Worm (Caenorhabditis elegans): Measurements from ENCODE around the gene clec-42.
A peak's percentile ranks its signal among the peaks of the same experiment; 100 is the strongest.

clec-42 gene

ce11 chrV:18171568-18171967 lies 19.6 kb upstream of the clec-42 start, which contains the start of gene C14A6.8:
Gene C14A6.8 (minus strand): TSS chrV:18171668.
- TF ChIP-seq sptf-1 (tag; optimal IDR thresholded peaks at IDR 0.05) (no peak), lin-13 (tag; optimal IDR thresholded peaks at IDR 0.05) (no peak), hlh-1 (tag; optimal IDR thresholded peaks at IDR 0.05) (no peak), pha-4 (tag; optimal IDR thresholded peaks at IDR 0.05) (no peak), nhr-12 (tag; optimal IDR thresholded peaks at IDR 0.05) (no peak), zip-8 (tag; optimal IDR thresholded peaks at IDR 0.05) (no peak), ham-2 (GFP tag; optimal IDR thresholded peaks at IDR 0.05) (no peak), ceh-43 (GFP tag; optimal IDR thresholded peaks at IDR 0.05) (no peak)

ce11 chrV:18178659-18179058 lies 12.6 kb upstream of the clec-42 start, which contains the start of gene C31G12.4:
Gene C31G12.4 (minus strand): TSS chrV:18178759.
- TF ChIP-seq zip-8 (tag; optimal IDR thresholded peaks at IDR 0.05) (no peak), sem-2 (GFP tag; optimal IDR thresholded peaks at IDR 0.05) (no peak), unc-120 (tag; optimal IDR thresholded peaks at IDR 0.05; ENCODE audit: poor library complexity, severe bottlenecking) (no peak), bed-3 (GFP tag; optimal IDR thresholded peaks at IDR 0.05) (no peak), tbx-8 (GFP tag; optimal IDR thresholded peaks at IDR 0.05) (no peak), hlh-1 (tag; optimal IDR thresholded peaks at IDR 0.05) (no peak), drap-1 (GFP tag; optimal IDR thresholded peaks at IDR 0.05) (no peak), M03D4.4 (tag; optimal IDR thresholded peaks at IDR 0.05) (no peak), ceh-83 (GFP tag; optimal IDR thresholded peaks at IDR 0.05) (no peak), nhr-2 (tag; optimal IDR thresholded peaks at IDR 0.05) (no peak), nhr-76 (tag; optimal IDR thresholded peaks at IDR 0.05) (no peak), flh-1 (GFP tag; optimal IDR thresholded peaks at IDR 0.05) (no peak), snpc-4 (tag; optimal IDR thresholded peaks at IDR 0.05) (no peak), mep-1 (tag; optimal IDR thresholded peaks at IDR 0.05) (no peak), lin-13 (tag; optimal IDR thresholded peaks at IDR 0.05) (no peak), cnd-1 (tag; optimal IDR thresholded peaks at IDR 0.05) (no peak), unc-39 (tag; optimal IDR thresholded peaks at IDR 0.05) (no peak), ceh-39 (tag; optimal IDR thresholded peaks at IDR 0.05) (no peak), mab-5 (tag; optimal IDR thresholded peaks at IDR 0.05) (no peak), elt-1 (tag; optimal IDR thresholded peaks at IDR 0.05; ENCODE audit: borderline replicate concordance, insufficient read depth) (no peak)

ce11 chrV:18179663-18180062 lies 11.5 kb upstream of the clec-42 start, which contains the start of gene C31G12.1:
Gene C31G12.1 (plus strand): TSS chrV:18179963.
- TF ChIP-seq lin-13 (tag; optimal IDR thresholded peaks at IDR 0.05) = no peak
- peak; percentile 16 for TF ChIP-seq ceh-39 (tag; optimal IDR thresholded peaks at IDR 0.05)

ce11 chrV:18184910-18185309 lies 6.3 kb upstream of the clec-42 start, which contains the start of gene C31G12.3:
Gene C31G12.3 (plus strand): TSS chrV:18185210.
- TF ChIP-seq nhr-2 (tag; optimal IDR thresholded peaks at IDR 0.05) = no peak
- no peak for TF ChIP-seq elt-3 (tag; optimal IDR thresholded peaks at IDR 0.05)
- TF ChIP-seq zip-8 (tag; optimal IDR thresholded peaks at IDR 0.05) = no peak
- no peak for TF ChIP-seq lin-32 (GFP tag; optimal IDR thresholded peaks at IDR 0.05)
- TF ChIP-seq sem-2 (GFP tag; optimal IDR thresholded peaks at IDR 0.05) = no peak
- no peak for TF ChIP-seq blmp-1 (tag; optimal IDR thresholded peaks at IDR 0.05)
- no peak for TF ChIP-seq mab-5 (tag; optimal IDR thresholded peaks at IDR 0.05)
- no peak for TF ChIP-seq nhr-237 (tag; optimal IDR thresholded peaks at IDR 0.05)
- no peak for TF ChIP-seq bed-3 (GFP tag; optimal IDR thresholded peaks at IDR 0.05)
- no peak for TF ChIP-seq cnd-1 (tag; optimal IDR thresholded peaks at IDR 0.05)
- no peak for TF ChIP-seq unc-120 (tag; optimal IDR thresholded peaks at IDR 0.05; ENCODE audit: poor library complexity, severe bottlenecking)
- TF ChIP-seq lin-13 (tag; optimal IDR thresholded peaks at IDR 0.05) = no peak
- TF ChIP-seq flh-1 (GFP tag; optimal IDR thresholded peaks at IDR 0.05) = no peak
- TF ChIP-seq ceh-83 (GFP tag; optimal IDR thresholded peaks at IDR 0.05) = no peak

ce11 chrV:18188328-18188727 lies 2.9 kb upstream of the clec-42 start, which contains the start of gene clec-245:
Gene clec-245 (minus strand): TSS chrV:18188428.
- TF ChIP-seq unc-62 (GFP tag; optimal IDR thresholded peaks at IDR 0.05) (no peak), nhr-76 (tag; optimal IDR thresholded peaks at IDR 0.05) (no peak), zip-8 (tag; optimal IDR thresholded peaks at IDR 0.05) (no peak), tbx-8 (GFP tag; optimal IDR thresholded peaks at IDR 0.05) (no peak), ztf-11 (tag; optimal IDR thresholded peaks at IDR 0.05) (no peak), blmp-1 (tag; optimal IDR thresholded peaks at IDR 0.05) (no peak), flh-1 (GFP tag; optimal IDR thresholded peaks at IDR 0.05) (no peak), ceh-39 (tag; optimal IDR thresholded peaks at IDR 0.05) (no peak), elt-3 (tag; optimal IDR thresholded peaks at IDR 0.05) (no peak), M03D4.4 (tag; optimal IDR thresholded peaks at IDR 0.05) (no peak), ham-2 (GFP tag; optimal IDR thresholded peaks at IDR 0.05) (no peak), elt-1 (tag; optimal IDR thresholded peaks at IDR 0.05; ENCODE audit: borderline replicate concordance, insufficient read depth) (no peak), hlh-1 (tag; optimal IDR thresholded peaks at IDR 0.05) (no peak), mab-5 (tag; optimal IDR thresholded peaks at IDR 0.05) (no peak), cnd-1 (tag; optimal IDR thresholded peaks at IDR 0.05) (no peak), unc-120 (tag; optimal IDR thresholded peaks at IDR 0.05; ENCODE audit: poor library complexity, severe bottlenecking) (no peak)

All from whole organism, mixed stage, embryonic.